Fruit fly (Drosophila melanogaster): Measurements from ENCODE around the gene Nedd4.

The Nedd4 gene

DNA sequence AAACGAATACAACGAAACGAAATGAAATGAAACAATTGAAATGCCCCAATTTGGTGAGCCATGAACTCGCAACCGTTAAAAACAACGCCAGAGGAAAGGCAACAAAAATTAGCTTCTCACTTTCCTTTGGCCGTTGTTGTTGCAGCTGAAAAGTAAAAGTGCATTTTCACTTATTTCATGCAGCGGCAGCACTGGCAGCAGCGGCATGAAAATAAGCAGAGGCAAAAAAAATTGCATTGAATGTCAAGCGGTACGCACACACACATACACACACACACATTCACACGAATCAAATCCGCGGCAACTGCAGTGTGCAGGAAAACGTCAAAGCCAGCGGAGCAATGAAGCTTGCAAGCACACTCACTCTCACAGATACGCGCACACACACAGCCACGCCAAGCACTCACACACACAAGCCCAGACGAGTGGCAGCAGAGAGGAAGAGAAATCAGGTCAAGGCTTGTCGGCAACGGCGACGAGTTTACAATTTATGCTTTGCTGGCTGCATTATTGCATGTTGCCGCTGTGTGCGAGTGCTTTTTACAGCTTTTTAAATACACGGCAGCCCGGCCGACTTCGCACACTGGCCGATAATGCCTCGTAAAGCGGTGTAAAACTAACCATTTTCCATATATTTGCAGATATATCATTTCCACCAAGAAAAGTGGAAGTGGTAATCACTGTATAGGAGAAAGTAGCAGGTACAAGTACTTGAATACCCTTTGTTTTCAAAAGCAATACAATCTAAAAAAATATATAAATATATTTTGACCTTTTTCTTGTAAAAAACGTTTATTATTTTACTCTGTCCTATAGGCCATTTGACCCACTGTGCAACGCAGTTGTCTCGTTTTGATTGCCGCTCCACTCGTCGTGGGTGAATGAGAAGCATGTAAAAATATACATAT is 36.7 kb downstream of the Nedd4 start (continued):
- TF ChIP-seq ems (GFP tag; optimal IDR thresholded peaks at IDR 0.05) (peak; percentile 44), Fer1 (GFP tag; optimal IDR thresholded peaks at IDR 0.05) (peak; percentile 74), abd-A (tag; optimal IDR thresholded peaks at IDR 0.05) (peak; percentile 22), H15 (GFP tag; IDR thresholded peaks at IDR 0.05) (peak; percentile 52; the same call in 2 of the 3 replicates), CG1529 (GFP tag; optimal IDR thresholded peaks at IDR 0.05) (peak; percentile 85), Nf-YA (GFP tag; IDR thresholded peaks at IDR 0.05) (peak; percentile 70), dm (GFP tag; optimal IDR thresholded peaks at IDR 0.05) (no peak), dan (GFP tag; IDR thresholded peaks at IDR 0.05) (no peak), CG33213 (GFP tag; optimal IDR thresholded peaks at IDR 0.05) (no peak), lilli (GFP tag; optimal IDR thresholded peaks at IDR 0.05) (peak; percentile 25), gcm (GFP tag; optimal IDR thresholded peaks at IDR 0.05) (peak; percentile 76), Awh (GFP tag; IDR thresholded peaks at IDR 0.05) (peak; percentile 83), Trl (optimal IDR thresholded peaks at IDR 0.05) (peak in 1 of 2 experiments; percentile 23), Trl (GFP tag; optimal IDR thresholded peaks at IDR 0.05) (peak; percentile 11), Eip74EF (GFP tag; optimal IDR thresholded peaks at IDR 0.05) (peak; percentile 69 to 97), chn (GFP tag; optimal IDR thresholded peaks at IDR 0.05) (peak; percentile 50), chm (GFP tag; IDR thresholded peaks at IDR 0.05) (no peak; the same call in 1 of the 2 replicates), Gug (GFP tag; IDR thresholded peaks at IDR 0.05) (peak; percentile 51; the same call in 2 of the 4 replicates), Ets65A (GFP tag) (peak; percentile 46), CG32532 (GFP tag; IDR thresholded peaks at IDR 0.05) (no peak), chinmo (GFP tag; IDR thresholded peaks at IDR 0.05; ENCODE audit: partially characterized antibody) (peak; percentile 76; the same call in 1 of the 4 replicates), en (GFP tag; optimal IDR thresholded peaks at IDR 0.05) (no peak), CG4730 (GFP tag; IDR thresholded peaks at IDR 0.05) (peak; percentile 53; the same call in 1 of the 2 replicates), gt (GFP tag; IDR thresholded peaks at IDR 0.05) (peak; percentile 54), ranshi (GFP tag; IDR thresholded peaks at IDR 0.05) (0 out of 2 replicates have a peak, but pooled peaks have one; percentile 20), CG10147 (GFP tag; optimal IDR thresholded peaks at IDR 0.05) (peak; percentile 38), BEAF-32 (GFP tag; optimal IDR thresholded peaks at IDR 0.05) (no peak), trh (GFP tag; optimal IDR thresholded peaks at IDR 0.05) (peak; percentile 22), oc (tag; optimal IDR thresholded peaks at IDR 0.05) (peak; percentile 82), CG14965 (GFP tag; optimal IDR thresholded peaks at IDR 0.05; ENCODE audit: borderline replicate concordance) (no peak), Aef1 (GFP tag; IDR thresholded peaks at IDR 0.05) (peak; percentile 52; the same call in 2 of the 3 replicates), nmo (GFP tag; optimal IDR thresholded peaks at IDR 0.05) (peak; percentile 92), Camta (GFP tag; optimal IDR thresholded peaks at IDR 0.05) (peak; percentile 41), CG5953 (GFP tag; IDR thresholded peaks at IDR 0.05) (peak; percentile 71; the same call in 1 of the 2 replicates), grau (tag; optimal IDR thresholded peaks at IDR 0.05) (peak; percentile 75), CG8924 (tag; optimal IDR thresholded peaks at IDR 0.05) (peak; percentile 83), CG13775 (GFP tag; optimal IDR thresholded peaks at IDR 0.05) (peak; percentile 31), CG14860 (GFP tag; IDR thresholded peaks at IDR 0.05; ENCODE audit: partially characterized antibody) (0 out of 3 replicates have a peak, but pooled peaks have one; percentile 45), CG7839 (tag; optimal IDR thresholded peaks at IDR 0.05) (peak; percentile 85), Dref (GFP tag; IDR thresholded peaks at IDR 0.05) (no peak), CG2678 (tag; optimal IDR thresholded peaks at IDR 0.05) (peak; percentile 89), ATbp (GFP tag; optimal IDR thresholded peaks at IDR 0.05) (peak; percentile 93), NC2β (GFP tag; optimal IDR thresholded peaks at IDR 0.05) (no peak), sr (GFP tag; IDR thresholded peaks at IDR 0.05) (peak; percentile 9; the same call in 1 of the 3 replicates), CG43689 (GFP tag; IDR thresholded peaks at IDR 0.05) (peak; percentile 58), fu2 (GFP tag; optimal IDR thresholded peaks at IDR 0.05) (no peak), NK7.1 (GFP tag; optimal IDR thresholded peaks at IDR 0.05) (no peak), CG4707 (GFP tag; optimal IDR thresholded peaks at IDR 0.05) (peak; percentile 81), Max (GFP tag; optimal IDR thresholded peaks at IDR 0.05) (peak; percentile 57)
